Fruit fly (Drosophila melanogaster): ENCODE data around the gene CG3191.

- TF ChIP-seq CG8478 (optimal IDR thresholded peaks at IDR 0.05): no peak
- TF ChIP-seq CTCF (optimal IDR thresholded peaks at IDR 0.05): no peak
Measured at dm6 chrX:2301069-2301508, 49.3 kb upstream of the CG3191 start.
